Worm (Caenorhabditis elegans): Measurements from ENCODE around the gene clec-206.

clec-206 gene

ce11 chrV:1998358-1998757, 5.8 kb downstream of the clec-206 start:
- TF ChIP-seq pha-4 (tag; optimal IDR thresholded peaks at IDR 0.05) (peak; percentile 7), zag-1 (tag; optimal IDR thresholded peaks at IDR 0.05) (no peak), elt-2 (tag; optimal IDR thresholded peaks at IDR 0.05) (peak; percentile 45), tbx-2 (tag; optimal IDR thresholded peaks at IDR 0.05) (no peak), unc-39 (tag; optimal IDR thresholded peaks at IDR 0.05) (no peak)

- TF ChIP-seq aly-2 (tag; optimal IDR thresholded peaks at IDR 0.05) (no peak), ceh-82 (tag; optimal IDR thresholded peaks at IDR 0.05) (no peak), egl-27 (tag; optimal IDR thresholded peaks at IDR 0.05) (no peak), nhr-76 (tag; optimal IDR thresholded peaks at IDR 0.05) (no peak), tbx-2 (tag; optimal IDR thresholded peaks at IDR 0.05) (no peak), pqm-1 (tag; optimal IDR thresholded peaks at IDR 0.05) (no peak), nhr-77 (tag; optimal IDR thresholded peaks at IDR 0.05) (no peak), ZK546.5 (tag; optimal IDR thresholded peaks at IDR 0.05) (no peak), hmg-11 (tag; optimal IDR thresholded peaks at IDR 0.05) (no peak), R02D3.7 (tag; optimal IDR thresholded peaks at IDR 0.05) (no peak), skn-1 (tag; optimal IDR thresholded peaks at IDR 0.05) (no peak), ama-1 (optimal IDR thresholded peaks at IDR 0.05) (no peak), nhr-11 (tag; optimal IDR thresholded peaks at IDR 0.05) (no peak), fos-1 (tag; optimal IDR thresholded peaks at IDR 0.05) (no peak), elt-3 (tag; optimal IDR thresholded peaks at IDR 0.05) (no peak), mml-1 (tag; optimal IDR thresholded peaks at IDR 0.05) (no peak), snpc-4 (tag; optimal IDR thresholded peaks at IDR 0.05) (no peak), egl-5 (tag; optimal IDR thresholded peaks at IDR 0.05) (no peak)
Observed at ce11 chrV:1992515-1992968, 11.6 kb downstream of the clec-206 start, which contains the start of gene tnt-4. tnt-4 (minus strand) TSS chrV:1992918.

- TF ChIP-seq lsy-12 (tag; optimal IDR thresholded peaks at IDR 0.05), result no peak
Observed at ce11 chrV:1991381-1991780, 12.7 kb downstream of the clec-206 start.

ce11 chrV:1989220-1989619, 14.9 kb downstream of the clec-206 start:
- TF ChIP-seq nhr-25 (tag; optimal IDR thresholded peaks at IDR 0.05), result no peak
- TF ChIP-seq lin-15B (tag; optimal IDR thresholded peaks at IDR 0.05), result no peak
- TF ChIP-seq pqm-1 (tag; optimal IDR thresholded peaks at IDR 0.05), result peak; percentile 28
- no peak for TF ChIP-seq jun-1 (tag; optimal IDR thresholded peaks at IDR 0.05)
- no peak for TF ChIP-seq nhr-23 (tag; optimal IDR thresholded peaks at IDR 0.05)
- TF ChIP-seq nhr-67 (tag; optimal IDR thresholded peaks at IDR 0.05), result no peak
- TF ChIP-seq elt-3 (tag; optimal IDR thresholded peaks at IDR 0.05), result no peak
- no peak for TF ChIP-seq ceh-28 (tag; optimal IDR thresholded peaks at IDR 0.05)
- TF ChIP-seq egl-5 (tag; optimal IDR thresholded peaks at IDR 0.05), result no peak
- TF ChIP-seq ceh-16 (tag; optimal IDR thresholded peaks at IDR 0.05), result no peak
- TF ChIP-seq daf-12 (tag; optimal IDR thresholded peaks at IDR 0.05), result no peak
- no peak for TF ChIP-seq lsy-12 (tag; optimal IDR thresholded peaks at IDR 0.05)
- no peak for TF ChIP-seq nhr-76 (tag; optimal IDR thresholded peaks at IDR 0.05)
- TF ChIP-seq nfya-1 (tag; optimal IDR thresholded peaks at IDR 0.05; ENCODE audit: insufficient read depth), result no peak
- peak; percentile 69 for TF ChIP-seq elt-2 (tag; optimal IDR thresholded peaks at IDR 0.05)

- TF ChIP-seq elt-2 (tag; optimal IDR thresholded peaks at IDR 0.05) (peak; percentile 88), pqm-1 (tag; optimal IDR thresholded peaks at IDR 0.05) (peak; percentile 74), daf-12 (tag; optimal IDR thresholded peaks at IDR 0.05) (no peak)
Observed at ce11 chrV:1986954-1987353, 17.2 kb downstream of the clec-206 start, which contains the start of gene T08B1.1. T08B1.1 (minus strand) TSS chrV:1987045.

- no peak for TF ChIP-seq ceh-28 (tag; optimal IDR thresholded peaks at IDR 0.05)
- TF ChIP-seq unc-62 (GFP tag; optimal IDR thresholded peaks at IDR 0.05), result no peak
- no peak for TF ChIP-seq zag-1 (tag; optimal IDR thresholded peaks at IDR 0.05)
- TF ChIP-seq elt-2 (tag; optimal IDR thresholded peaks at IDR 0.05), result no peak
- TF ChIP-seq pqm-1 (tag; optimal IDR thresholded peaks at IDR 0.05), result no peak
- no peak for TF ChIP-seq nhr-28 (tag; optimal IDR thresholded peaks at IDR 0.05)
- TF ChIP-seq tbx-2 (tag; optimal IDR thresholded peaks at IDR 0.05), result no peak
- no peak for TF ChIP-seq lin-39 (tag; optimal IDR thresholded peaks at IDR 0.05)
- no peak for TF ChIP-seq nhr-11 (tag; optimal IDR thresholded peaks at IDR 0.05)
- no peak for TF ChIP-seq R02D3.7 (tag; optimal IDR thresholded peaks at IDR 0.05)
- TF ChIP-seq fkh-2 (tag; optimal IDR thresholded peaks at IDR 0.05), result no peak
- no peak for TF ChIP-seq hmg-11 (tag; optimal IDR thresholded peaks at IDR 0.05)
- no peak for TF ChIP-seq nhr-12 (tag; optimal IDR thresholded peaks at IDR 0.05)
- no peak for TF ChIP-seq ztf-11 (tag; optimal IDR thresholded peaks at IDR 0.05)
- no peak for TF ChIP-seq pha-4 (tag; optimal IDR thresholded peaks at IDR 0.05)
- TF ChIP-seq ceh-9 (tag; optimal IDR thresholded peaks at IDR 0.05), result no peak
Observed at ce11 chrV:1978968-1979367, 25.2 kb downstream of the clec-206 start, which contains the start of gene T08B1.4. T08B1.4 (plus strand) TSS chrV:1979268.

Data from whole organism, L3 larva.